Worm (Caenorhabditis elegans): ENCODE measurements around the gene C16C8.11.

ce11 chrII:3473744-3474143 is 20.2 kb downstream of the C16C8.11 start, which contains the start of gene sdz-32:
- no peak for TF ChIP-seq lsy-27 (tag; optimal IDR thresholded peaks at IDR 0.05; ENCODE audit: borderline replicate concordance, insufficient read depth)
- TF ChIP-seq ztf-6 (GFP tag; IDR thresholded peaks at IDR 0.05): no peak
- TF ChIP-seq ceh-27 (GFP tag; optimal IDR thresholded peaks at IDR 0.05): no peak
